Fruit fly (Drosophila melanogaster) whole organism, prepupa: ENCODE measurements around the gene CG31897.

Source experiments
- Blimp-1 ChIP-seq: fragments of 200-800 bp; sonication (Bioruptor generic); optimal IDR thresholded peaks from 3 replicates; lab custom pipeline; 2017; ENCODE audit warnings: missing biosample characterization, missing genetic modification characterization, mild to moderate bottlenecking, moderate library complexity, missing genetic modification reagents
- CG10631 ChIP-seq: fragments of 200-800 bp; sonication (Bioruptor generic); optimal IDR thresholded peaks from 2 replicates; lab custom pipeline; 2016; ENCODE audit warnings: missing biosample characterization, missing genetic modification characterization
- CG10669 ChIP-seq: fragments of 200-800 bp; sonication (Bioruptor generic); optimal IDR thresholded peaks from 3 replicates; lab custom pipeline; 2018; ENCODE audit warnings: missing biosample characterization, mild to moderate bottlenecking, missing genetic modification characterization, moderate library complexity
- CG11294 ChIP-seq: fragments of 200-800 bp; sonication (Bioruptor generic); IDR thresholded peaks from 2 replicates; pipeline ENCODE4 v1.3.6; 2022; ENCODE audit warnings: missing biosample characterization, missing genetic modification characterization
- CG11762 ChIP-seq: fragments of 200-800 bp; sonication (Bioruptor generic); optimal IDR thresholded peaks from 3 replicates; lab custom pipeline; 2016; ENCODE audit warnings: missing biosample characterization, missing genetic modification characterization; ENCODE audit not compliant: insufficient read depth
- CG11902 ChIP-seq: fragments of 200-800 bp; sonication (Bioruptor generic); optimal IDR thresholded peaks from 3 replicates; lab custom pipeline; 2016; ENCODE audit warnings: missing biosample characterization, missing genetic modification characterization
- CG1621 ChIP-seq: fragments of 200-800 bp; sonication (Bioruptor generic); optimal IDR thresholded peaks from 3 replicates; lab custom pipeline; 2018; ENCODE audit warnings: missing biosample characterization, mild to moderate bottlenecking, missing genetic modification characterization
- CG16779 ChIP-seq: fragments of 200-800 bp; sonication (Bioruptor generic); optimal IDR thresholded peaks from 3 replicates; lab custom pipeline; 2017; ENCODE audit warnings: missing biosample characterization, mild to moderate bottlenecking, missing genetic modification characterization
- CG3032 ChIP-seq: fragments of 200-800 bp; optimal IDR thresholded peaks from 2 replicates; lab custom pipeline; 2019; ENCODE audit warnings: missing biosample characterization, mild to moderate bottlenecking, missing genetic modification characterization, moderate library complexity
- CG31627 ChIP-seq: fragments of 200-800 bp; sonication (Bioruptor generic); optimal IDR thresholded peaks from 3 replicates; lab custom pipeline; 2016; ENCODE audit warnings: missing biosample characterization, missing genetic modification characterization
- CG32006 ChIP-seq: fragments of 200-800 bp; sonication (Bioruptor generic); optimal IDR thresholded peaks from 3 replicates; lab custom pipeline; 2017; ENCODE audit warnings: missing biosample characterization, mild to moderate bottlenecking, missing genetic modification characterization
- CG34406 ChIP-seq: fragments of 200-800 bp; sonication (Bioruptor generic); optimal IDR thresholded peaks from 3 replicates; lab custom pipeline; 2016; ENCODE audit warnings: missing biosample characterization, missing genetic modification characterization
- CG3919 ChIP-seq: fragments of 200-800 bp; sonication (Bioruptor generic); optimal IDR thresholded peaks from 3 replicates; lab custom pipeline; 2016; ENCODE audit warnings: missing biosample characterization, missing genetic modification characterization
- CG4318 ChIP-seq: fragments of 200-800 bp; sonication (Bioruptor generic); optimal IDR thresholded peaks from 3 replicates; lab custom pipeline; 2017; ENCODE audit warnings: missing biosample characterization, mild to moderate bottlenecking, missing genetic modification characterization
- CG6792 ChIP-seq: fragments of 200-800 bp; sonication (Bioruptor generic); optimal IDR thresholded peaks from 3 replicates; lab custom pipeline; 2016; ENCODE audit warnings: missing biosample characterization, missing genetic modification characterization
- CG6808 ChIP-seq: fragments of 200-800 bp; sonication (Bioruptor generic); optimal IDR thresholded peaks from 3 replicates; lab custom pipeline; 2017; ENCODE audit warnings: missing biosample characterization, missing genetic modification characterization, mild to moderate bottlenecking, moderate library complexity, missing genetic modification reagents
- CG6854 ChIP-seq: fragments of 200-800 bp; sonication (Bioruptor generic); optimal IDR thresholded peaks from 2 replicates; lab custom pipeline; 2017; ENCODE audit warnings: missing biosample characterization, mild to moderate bottlenecking, missing genetic modification characterization
- CG8119 ChIP-seq: fragments of 200-800 bp; sonication (Bioruptor generic); IDR thresholded peaks from 3 replicates; pipeline ENCODE4 v1.3.6; 2022; ENCODE audit warnings: missing biosample characterization, missing genetic modification characterization
- CG8319 ChIP-seq: fragments of 200-800 bp; sonication (Bioruptor generic); optimal IDR thresholded peaks from 3 replicates; lab custom pipeline; 2016; ENCODE audit warnings: missing biosample characterization, missing genetic modification characterization
- CG8632 ChIP-seq: fragments of 200-800 bp; sonication (Bioruptor generic); optimal IDR thresholded peaks from 3 replicates; lab custom pipeline; 2016; ENCODE audit warnings: missing biosample characterization, missing genetic modification characterization
- Eip75B ChIP-seq: fragments of 200-800 bp; sonication (Bioruptor generic); optimal IDR thresholded peaks from 3 replicates; lab custom pipeline; 2016; ENCODE audit warnings: missing biosample characterization, missing genetic modification characterization
- Eip78C ChIP-seq: fragments of 200-800 bp; sonication (Bioruptor generic); peaks from one replicate; lab custom pipeline; 2016; ENCODE audit warnings: missing biosample characterization, missing genetic modification characterization
- Eip93F ChIP-seq: fragments of 200-800 bp; sonication (Bioruptor generic); optimal IDR thresholded peaks from 2 replicates; lab custom pipeline; 2016; ENCODE audit warnings: missing biosample characterization, mild to moderate bottlenecking, missing genetic modification characterization
- Ets96B ChIP-seq: fragments of 200-800 bp; optimal IDR thresholded peaks from 2 replicates; lab custom pipeline; 2019; ENCODE audit warnings: missing biosample characterization, mild to moderate bottlenecking, missing genetic modification characterization, moderate library complexity
- Gug ChIP-seq: fragments of 200-800 bp; sonication (Bioruptor generic); IDR thresholded peaks from 2 replicates; pipeline ENCODE4 v1.3.6; 2022; ENCODE audit warnings: missing biosample characterization, missing genetic modification characterization
- Hr38 ChIP-seq: sonication (Bioruptor generic); optimal IDR thresholded peaks from 2 replicates; lab custom pipeline; 2016; ENCODE audit warnings: missing biosample characterization, missing genetic modification characterization
- Hr39 ChIP-seq: fragments of 200-800 bp; sonication (Bioruptor generic); optimal IDR thresholded peaks from 2 replicates; lab custom pipeline; 2016; ENCODE audit warnings: missing biosample characterization, missing genetic modification characterization
- Hr4 ChIP-seq: fragments of 200-800 bp; sonication (Bioruptor generic); optimal IDR thresholded peaks from 3 replicates; lab custom pipeline; 2016; ENCODE audit warnings: missing biosample characterization, missing genetic modification characterization
- Lpt ChIP-seq: fragments of 200-800 bp; sonication (Bioruptor generic); optimal IDR thresholded peaks from 3 replicates; lab custom pipeline; 2016; ENCODE audit warnings: missing biosample characterization, missing genetic modification characterization
- Smox ChIP-seq: fragments of 200-800 bp; sonication (Bioruptor generic); optimal IDR thresholded peaks from 3 replicates; lab custom pipeline; 2016; ENCODE audit warnings: missing biosample characterization, missing genetic modification characterization
- Sox102F ChIP-seq: fragments of 200-800 bp; sonication (Bioruptor generic); optimal IDR thresholded peaks from 2 replicates; lab custom pipeline; 2016; ENCODE audit warnings: missing biosample characterization, mild to moderate bottlenecking, missing genetic modification characterization
- Sox15 ChIP-seq: fragments of 200-800 bp; sonication (Bioruptor generic); optimal IDR thresholded peaks from 3 replicates; lab custom pipeline; 2016; ENCODE audit warnings: missing biosample characterization, missing genetic modification characterization
- cyc ChIP-seq: fragments of 200-800 bp; sonication (Bioruptor generic); optimal IDR thresholded peaks from 3 replicates; lab custom pipeline; 2016; ENCODE audit warnings: missing biosample characterization, missing genetic modification characterization
- dac ChIP-seq: fragments of 200-800 bp; sonication (Bioruptor generic); optimal IDR thresholded peaks from 2 replicates; lab custom pipeline; 2017; ENCODE audit warnings: missing biosample characterization, mild to moderate bottlenecking, missing genetic modification characterization
- dsx ChIP-seq: fragments of 200-800 bp; optimal IDR thresholded peaks from 3 replicates; lab custom pipeline; 2019; ENCODE audit warnings: missing biosample characterization, mild to moderate bottlenecking, missing genetic modification characterization, moderate library complexity; ENCODE audit not compliant: poor library complexity, severe bottlenecking
- esn ChIP-seq: fragments of 200-800 bp; sonication (Bioruptor generic); optimal IDR thresholded peaks from 2 replicates; lab custom pipeline; 2016; ENCODE audit warnings: missing biosample characterization, mild to moderate bottlenecking, missing genetic modification characterization, moderate library complexity
- fd59A ChIP-seq: fragments of 200-800 bp; sonication (Bioruptor generic); optimal IDR thresholded peaks from 2 replicates; lab custom pipeline; 2017; ENCODE audit warnings: missing biosample characterization, mild to moderate bottlenecking, missing genetic modification characterization, missing genetic modification reagents
- fd85E ChIP-seq: fragments of 200-800 bp; sonication (Bioruptor generic); optimal IDR thresholded peaks from 3 replicates; lab custom pipeline; 2016; ENCODE audit warnings: missing biosample characterization, missing genetic modification characterization
- lz ChIP-seq: fragments of 200-800 bp; sonication (Bioruptor generic); optimal IDR thresholded peaks from 3 replicates; lab custom pipeline; 2016; ENCODE audit warnings: missing biosample characterization, missing genetic modification characterization
- net ChIP-seq: fragments of 200-800 bp; sonication (Bioruptor generic); optimal IDR thresholded peaks from 3 replicates; lab custom pipeline; 2016; ENCODE audit warnings: missing biosample characterization, missing genetic modification characterization
- pdm3 ChIP-seq: fragments of 200-800 bp; sonication (Bioruptor generic); optimal IDR thresholded peaks from 3 replicates; lab custom pipeline; 2016; ENCODE audit warnings: missing biosample characterization, missing genetic modification characterization
- salr ChIP-seq, 2 experiments: fragments of 200-800 bp; sonication (Bioruptor generic); optimal IDR thresholded peaks; 3 replicates each; lab custom pipeline; 2016 to 2018; ENCODE audit warnings: missing biosample characterization in 2 of 2, missing genetic modification characterization in 2 of 2, mild to moderate bottlenecking in 1 of 2
- spab ChIP-seq: fragments of 200-800 bp; sonication (Bioruptor generic); optimal IDR thresholded peaks from 2 replicates; lab custom pipeline; 2017; ENCODE audit warnings: missing biosample characterization, mild to moderate bottlenecking, missing genetic modification characterization, missing genetic modification reagents
- ss ChIP-seq, 2 experiments: fragments of 200-800 bp; sonication (Bioruptor generic); optimal IDR thresholded peaks; 2 replicates in 1 of 2; 3 replicates in 1 of 2; lab custom pipeline; 2017 to 2018; ENCODE audit warnings: mild to moderate bottlenecking in 2 of 2, missing biosample characterization in 2 of 2, missing genetic modification characterization in 2 of 2, moderate library complexity in 1 of 2
- svp ChIP-seq: fragments of 200-800 bp; sonication (Bioruptor generic); peaks from one replicate; lab custom pipeline; 2016; ENCODE audit warnings: missing biosample characterization, missing genetic modification characterization
- vri ChIP-seq: fragments of 200-800 bp; sonication (Bioruptor generic); optimal IDR thresholded peaks from 3 replicates; lab custom pipeline; 2016; ENCODE audit warnings: missing biosample characterization, mild to moderate bottlenecking, missing genetic modification characterization

CG31897 gene

dm6 chr2L:8411530-8411929 lies 30.7 kb upstream of the CG31897 start, which contains the start of gene Naglu (continued):
- TF ChIP-seq Sox102F (GFP tag; lab: Kevin White, UChicago) (no peak), CG8119 (no peak), CG1621 (tag; lab: Kevin White, UChicago) (no peak), CG6792 (GFP tag; lab: Kevin White, UChicago) (peak; percentile 46), CG6854 (GFP tag; lab: Kevin White, UChicago) (peak; percentile 0), cyc (GFP tag; lab: Kevin White, UChicago) (no peak), Eip75B (GFP tag; lab: Kevin White, UChicago) (peak; percentile 44), CG10669 (GFP tag; lab: Kevin White, UChicago) (no peak), Hr39 (no peak), Lpt (no peak), CG4318 (GFP tag; lab: Kevin White, UChicago) (no peak), Eip93F (no peak), CG11294 (GFP tag; lab: Robert Waterston, UW) (no peak), Gug (no peak), Hr4 (no peak), Blimp-1 (GFP tag; lab: Kevin White, UChicago) (peak; percentile 40), CG8632 (GFP tag; lab: Kevin White, UChicago) (peak; percentile 32), CG11762 (no peak), dsx (no peak), CG3919 (GFP tag; lab: Kevin White, UChicago) (no peak), CG16779 (tag; lab: Kevin White, UChicago) (no peak), esn (peak; percentile 53), CG8319 (GFP tag; lab: Kevin White, UChicago) (no peak), vri (GFP tag; lab: Kevin White, UChicago) (no peak), ss (GFP tag; optimal IDR thresholded peaks at IDR 0.05; lab: Kevin White, UChicago) (no peak)

DNA sequence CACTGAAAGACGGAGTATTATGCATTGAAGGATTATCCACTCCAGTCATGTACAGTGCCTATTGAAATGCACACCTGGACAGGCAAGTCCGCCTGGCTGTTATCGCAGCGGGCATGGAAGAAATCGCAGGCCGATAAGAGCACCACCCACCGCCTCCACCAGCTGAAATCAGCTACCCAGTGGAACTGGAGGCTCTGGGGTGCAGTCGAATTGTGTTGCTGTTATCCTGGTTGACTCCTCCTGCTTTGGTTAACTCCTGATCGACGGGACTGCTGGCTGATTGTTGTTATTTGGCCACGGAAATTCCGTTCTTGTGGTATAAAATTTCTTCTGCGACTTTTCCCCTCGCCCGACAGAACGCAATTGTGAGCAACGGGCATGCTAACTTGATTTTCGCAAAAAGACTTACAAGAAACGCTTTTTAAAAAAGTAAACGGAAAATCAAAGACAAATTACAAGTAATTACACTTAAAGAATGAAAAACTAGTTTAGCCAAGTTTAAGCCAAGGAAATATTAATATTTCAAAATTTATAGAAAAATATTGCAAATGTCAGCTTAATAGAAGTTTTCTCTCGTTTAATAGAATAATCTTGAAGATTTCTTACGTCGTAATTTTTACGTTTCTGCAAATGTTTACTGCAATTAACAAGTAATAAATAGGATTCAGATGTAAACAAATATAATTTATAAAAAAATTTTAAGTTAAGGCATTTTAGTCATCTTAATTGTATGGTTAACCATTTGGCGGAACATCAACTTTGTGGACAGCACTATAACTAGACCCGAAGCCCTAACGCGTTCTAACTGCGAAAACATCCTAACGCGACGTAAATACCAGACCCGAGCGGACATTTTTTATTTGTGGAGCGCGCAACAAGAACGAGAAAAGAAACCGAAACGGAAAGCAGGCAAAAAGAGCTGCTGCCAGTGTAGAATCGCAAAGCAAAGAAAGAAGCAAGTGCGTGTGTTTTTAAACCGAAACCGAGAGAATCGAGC lies 27.1 kb upstream of the CG31897 start, which contains the start of the genes CG13398 and Akap200:
CG13398 (minus strand) TSS at position 370 of the 997 bp plus-strand sequence.
Akap200 (plus strand) TSS at position 804 of the 997 bp plus-strand sequence.
- peak; percentile 76 for TF ChIP-seq Eip78C
- no peak for TF ChIP-seq Sox15 (GFP tag; lab: Kevin White, UChicago)
- peak; percentile 46 for TF ChIP-seq net (GFP tag; lab: Kevin White, UChicago)
- TF ChIP-seq CG32006 = no peak
- TF ChIP-seq CG6854 (GFP tag; lab: Kevin White, UChicago) = peak; percentile 41
- peak; percentile 30 for TF ChIP-seq Eip75B (GFP tag; lab: Kevin White, UChicago)
- TF ChIP-seq CG11294 (GFP tag; lab: Robert Waterston, UW) = no peak; the same call in 1 of the 2 replicates
- TF ChIP-seq CG34406 (GFP tag; lab: Kevin White, UChicago) = peak; percentile 53
- no peak for TF ChIP-seq fd59A (GFP tag; lab: Kevin White, UChicago)
- TF ChIP-seq ss (GFP tag; optimal IDR thresholded peaks at IDR 0.05; lab: Kevin White, UChicago) = peak; percentile 6 to 45
- TF ChIP-seq fd85E = no peak
- peak; percentile 64 for TF ChIP-seq CG10631 (GFP tag; lab: Kevin White, UChicago)
- no peak for TF ChIP-seq CG1621 (tag; lab: Kevin White, UChicago)
- TF ChIP-seq CG11902 = no peak
- no peak for TF ChIP-seq salr (GFP tag; optimal IDR thresholded peaks at IDR 0.05; lab: Kevin White, UChicago)
- peak; percentile 34 for TF ChIP-seq CG8632 (GFP tag; lab: Kevin White, UChicago)
- no peak for TF ChIP-seq CG4318 (GFP tag; lab: Kevin White, UChicago)
- TF ChIP-seq lz (GFP tag; lab: Kevin White, UChicago) = peak; percentile 22
- TF ChIP-seq CG8319 (GFP tag; lab: Kevin White, UChicago) = no peak
- no peak for TF ChIP-seq CG10669 (GFP tag; lab: Kevin White, UChicago)
- TF ChIP-seq dac (GFP tag; lab: Kevin White, UChicago) = no peak
- peak; percentile 55; the same call in 1 of the 3 replicates for TF ChIP-seq CG8119
- peak; percentile 7 for TF ChIP-seq CG6792 (GFP tag; lab: Kevin White, UChicago)
- no peak for TF ChIP-seq Gug
- TF ChIP-seq Hr38 = no peak
- peak; percentile 48 for TF ChIP-seq CG3032 (tag; lab: Kevin White, UChicago)
- peak; percentile 84 for TF ChIP-seq svp (GFP tag; lab: Kevin White, UChicago)
- no peak for TF ChIP-seq Smox
- no peak for TF ChIP-seq spab
- TF ChIP-seq CG6808 = peak; percentile 39
- no peak for TF ChIP-seq pdm3 (GFP tag; lab: Kevin White, UChicago)
- peak; percentile 25 for TF ChIP-seq Ets96B (tag; lab: Kevin White, UChicago)
- no peak for TF ChIP-seq CG16779 (tag; lab: Kevin White, UChicago)
- no peak for TF ChIP-seq Blimp-1 (GFP tag; lab: Kevin White, UChicago)
- peak; percentile 47 for TF ChIP-seq CG31627 (GFP tag; lab: Kevin White, UChicago)
